Fruit fly (Drosophila melanogaster): ENCODE results near the gene Cyfip.

Cyfip gene

DNA sequence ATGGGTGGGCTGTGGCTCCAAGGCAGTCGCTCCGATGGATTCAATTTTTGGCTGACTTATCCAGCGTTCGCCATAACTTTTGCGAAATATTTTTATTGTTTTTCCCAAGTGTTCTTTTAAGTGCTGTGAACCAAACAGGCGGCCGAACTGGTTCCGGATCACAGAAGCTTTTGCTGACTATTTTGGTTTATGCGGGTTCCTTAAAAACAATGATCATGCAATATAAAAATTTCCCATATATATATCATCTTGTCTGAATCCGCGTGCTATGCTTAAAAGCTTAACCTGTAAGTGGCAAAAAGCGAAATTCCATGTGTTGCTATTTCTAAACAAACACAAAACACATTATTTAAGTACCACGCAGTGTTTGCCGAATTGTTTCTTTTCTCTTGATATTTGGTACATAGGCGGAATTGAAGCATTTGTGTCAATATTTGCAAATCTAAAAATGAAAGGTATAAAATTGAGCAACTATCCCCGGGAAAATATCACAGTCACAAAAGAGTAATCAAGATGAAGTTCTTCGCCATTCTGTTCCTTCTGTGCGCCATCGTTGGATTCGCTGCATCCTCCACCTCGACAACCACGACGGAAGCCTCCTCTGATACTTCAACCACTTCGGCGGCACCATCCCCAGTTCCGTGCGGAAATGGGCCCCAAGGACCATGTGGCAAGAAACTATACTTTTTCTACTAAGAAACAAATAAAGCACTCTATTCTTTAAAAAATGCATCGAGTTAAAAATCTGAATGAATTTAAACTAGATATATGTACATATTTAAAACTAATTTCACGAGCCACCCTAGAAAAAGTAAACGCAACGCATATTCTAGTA, 12.9 kb upstream of the Cyfip start, which contains the start of the genes CG6276 and CG44040 (continued):
- TF ChIP-seq ss (GFP tag; optimal IDR thresholded peaks at IDR 0.05) (peak in 1 of 2 experiments; percentile 42), eg (GFP tag; IDR thresholded peaks at IDR 0.05) (peak; percentile 54), CG6792 (GFP tag; optimal IDR thresholded peaks at IDR 0.05) (peak; percentile 46), Ets21C (GFP tag; optimal IDR thresholded peaks at IDR 0.05) (peak; percentile 58), acj6 (GFP tag; optimal IDR thresholded peaks at IDR 0.05) (peak; percentile 56), Gug (GFP tag; IDR thresholded peaks at IDR 0.05) (no peak), Sox15 (GFP tag; optimal IDR thresholded peaks at IDR 0.05) (peak; percentile 20), CG6163 (GFP tag; IDR thresholded peaks at IDR 0.05) (peak; percentile 59), Ets96B (tag; optimal IDR thresholded peaks at IDR 0.05) (peak; percentile 34), CG4318 (GFP tag; optimal IDR thresholded peaks at IDR 0.05) (no peak), pdm3 (GFP tag; optimal IDR thresholded peaks at IDR 0.05) (peak; percentile 69), svp (GFP tag) (no peak), lz (GFP tag; optimal IDR thresholded peaks at IDR 0.05) (peak; percentile 68), fd85E (GFP tag; optimal IDR thresholded peaks at IDR 0.05) (no peak), CG32006 (GFP tag; optimal IDR thresholded peaks at IDR 0.05) (peak; percentile 63), Met (GFP tag; optimal IDR thresholded peaks at IDR 0.05) (peak; percentile 58), Eip93F (GFP tag; optimal IDR thresholded peaks at IDR 0.05) (no peak), Eip78C (GFP tag) (peak; percentile 89), CG3032 (tag; optimal IDR thresholded peaks at IDR 0.05) (peak; percentile 55), fkh (GFP tag; optimal IDR thresholded peaks at IDR 0.05) (peak; percentile 59), net (GFP tag; optimal IDR thresholded peaks at IDR 0.05) (no peak), dac (GFP tag; optimal IDR thresholded peaks at IDR 0.05) (peak; percentile 51), spab (GFP tag; optimal IDR thresholded peaks at IDR 0.05) (no peak), CG10631 (GFP tag; optimal IDR thresholded peaks at IDR 0.05) (peak; percentile 58), dsx (GFP tag; optimal IDR thresholded peaks at IDR 0.05; ENCODE audit: poor library complexity, severe bottlenecking) (peak; percentile 31), CG6276 (GFP tag; optimal IDR thresholded peaks at IDR 0.05) (no peak), CG9139 (GFP tag; optimal IDR thresholded peaks at IDR 0.05) (no peak), Eip75B (GFP tag; optimal IDR thresholded peaks at IDR 0.05) (peak; percentile 61), Hr39 (GFP tag; optimal IDR thresholded peaks at IDR 0.05) (peak; percentile 55), CG3919 (GFP tag; optimal IDR thresholded peaks at IDR 0.05) (peak; percentile 63), vri (GFP tag; optimal IDR thresholded peaks at IDR 0.05) (no peak), topi (GFP tag; optimal IDR thresholded peaks at IDR 0.05) (peak; percentile 63), fd59A (GFP tag; optimal IDR thresholded peaks at IDR 0.05) (peak; percentile 30), CG6854 (GFP tag; optimal IDR thresholded peaks at IDR 0.05) (no peak)

dm6 chr3R:15320747-15321085, 12.3 kb upstream of the Cyfip start, which contains the start of gene ear:
ear (plus strand) TSS chr3R:15320756.
- TF ChIP-seq dsx (GFP tag; optimal IDR thresholded peaks at IDR 0.05; ENCODE audit: poor library complexity, severe bottlenecking): peak; percentile 3
- TF ChIP-seq CG8632 (GFP tag; optimal IDR thresholded peaks at IDR 0.05): no peak
- TF ChIP-seq CG6276 (GFP tag; optimal IDR thresholded peaks at IDR 0.05): no peak
- TF ChIP-seq CG6163 (GFP tag; IDR thresholded peaks at IDR 0.05): no peak

dm6 chr3R:15328083-15328779, 4.8 kb upstream of the Cyfip start, which contains the start of the genes CG6236 and ea:
CG6236 (minus strand) TSS chr3R:15328269.
ea (plus strand) TSS chr3R:15328729.
- TF ChIP-seq vri (GFP tag; optimal IDR thresholded peaks at IDR 0.05): no peak
- TF ChIP-seq CG3032 (tag; optimal IDR thresholded peaks at IDR 0.05): no peak
- TF ChIP-seq fd59A (GFP tag; optimal IDR thresholded peaks at IDR 0.05): no peak
- no peak for TF ChIP-seq Eip93F (GFP tag; optimal IDR thresholded peaks at IDR 0.05)
- TF ChIP-seq topi (GFP tag; optimal IDR thresholded peaks at IDR 0.05): no peak
- no peak for TF ChIP-seq Hr39 (GFP tag; optimal IDR thresholded peaks at IDR 0.05)
- TF ChIP-seq Sox14 (GFP tag; optimal IDR thresholded peaks at IDR 0.05): no peak
- no peak for TF ChIP-seq Sox102F (GFP tag; optimal IDR thresholded peaks at IDR 0.05)
- no peak for TF ChIP-seq Lpt (GFP tag; optimal IDR thresholded peaks at IDR 0.05)
- TF ChIP-seq CG34406 (GFP tag; optimal IDR thresholded peaks at IDR 0.05): no peak
- no peak for TF ChIP-seq fkh (GFP tag; optimal IDR thresholded peaks at IDR 0.05)
- TF ChIP-seq CG1621 (tag; optimal IDR thresholded peaks at IDR 0.05): no peak
- TF ChIP-seq eg (GFP tag; IDR thresholded peaks at IDR 0.05): no peak
- TF ChIP-seq CG3919 (GFP tag; optimal IDR thresholded peaks at IDR 0.05): no peak
- no peak for TF ChIP-seq salr (GFP tag; optimal IDR thresholded peaks at IDR 0.05)
- TF ChIP-seq CG6792 (GFP tag; optimal IDR thresholded peaks at IDR 0.05): no peak
- no peak for TF ChIP-seq Met (GFP tag; optimal IDR thresholded peaks at IDR 0.05)
- no peak for TF ChIP-seq spab (GFP tag; optimal IDR thresholded peaks at IDR 0.05)
- no peak for TF ChIP-seq net (GFP tag; optimal IDR thresholded peaks at IDR 0.05)
- TF ChIP-seq svp (GFP tag): no peak
